Worm (Caenorhabditis elegans) whole organism, L1 larva: ENCODE data around the gene C04E12.5.

Experiments
- C04F5.9 ChIP-seq: sonication (generic microtip); optimal IDR thresholded peaks from 2 replicates; lab custom pipeline; 2016; ENCODE audit warnings: missing genetic modification characterization, missing compliant biosample characterization
- C16A3.4 ChIP-seq: fragments of 150-350 bp; optimal IDR thresholded peaks from 2 replicates; lab custom pipeline; 2014; ENCODE audit warnings: missing biosample characterization, missing genetic modification characterization
- ceh-90 ChIP-seq: sonication (generic microtip); optimal IDR thresholded peaks from 2 replicates; lab custom pipeline; 2016; ENCODE audit warnings: missing genetic modification characterization, missing compliant biosample characterization
- ces-1 ChIP-seq: fragments of 150-350 bp; optimal IDR thresholded peaks from 2 replicates; lab custom pipeline; 2014; ENCODE audit warnings: missing biosample characterization, missing genetic modification reagents, missing genetic modification characterization
- dsc-1 ChIP-seq: sonication (generic microtip); optimal IDR thresholded peaks from 2 replicates; lab custom pipeline; 2016; ENCODE audit warnings: mild to moderate bottlenecking, missing genetic modification characterization, missing compliant biosample characterization
- efl-1 ChIP-seq, 4 experiments: fragments of 150-350 bp; optimal IDR thresholded peaks in 3 of 4; peaks in 1 of 4; 1 replicate in 1 of 4; 2 replicates in 3 of 4; lab custom pipeline; 2014; ENCODE audit warnings: missing biosample characterization in 2 of 4, missing genetic modification characterization in 2 of 4, missing genetic modification reagents in 2 of 4
- efl-3 ChIP-seq: fragments of 200-800 bp; sonication (Bioruptor generic); optimal IDR thresholded peaks from 2 replicates; lab custom pipeline; 2018; ENCODE audit warnings: mild to moderate bottlenecking, missing genetic modification characterization, missing compliant biosample characterization
- egl-27 ChIP-seq, 2 experiments: fragments of 150-350 bp in 1 of 2; sonication (generic microtip); optimal IDR thresholded peaks; 3 replicates each; lab custom pipeline; 2017 to 2018; ENCODE audit warnings: missing biosample characterization in 2 of 2, missing genetic modification characterization in 2 of 2, missing genetic modification reagents in 2 of 2
- elt-3 ChIP-seq, 6 experiments: fragments of 150-350 bp in 1 of 6; sonication (generic microtip); optimal IDR thresholded peaks; 2 replicates each; lab custom pipeline; 2017 to 2018; ENCODE audit warnings: missing biosample characterization in 6 of 6, missing genetic modification characterization in 6 of 6, inconsistent platforms in 1 of 6
- ets-5 ChIP-seq: fragments of 200-800 bp; sonication (Bioruptor generic); IDR thresholded peaks from 2 replicates; pipeline ENCODE4 v1.3.6; 2022; ENCODE audit warnings: missing genetic modification characterization, missing compliant biosample characterization
- fkh-10 ChIP-seq: sonication (generic microtip); optimal IDR thresholded peaks from 2 replicates; lab custom pipeline; 2017; ENCODE audit warnings: missing biosample characterization, missing genetic modification reagents, missing genetic modification characterization
- fkh-8 ChIP-seq: sonication (generic microtip); optimal IDR thresholded peaks from 2 replicates; lab custom pipeline; 2016; ENCODE audit warnings: mild to moderate bottlenecking, missing genetic modification characterization, missing compliant biosample characterization
- hlh-17 ChIP-seq: fragments of 200-800 bp; sonication (Bioruptor generic); optimal IDR thresholded peaks from 2 replicates; lab custom pipeline; 2018; ENCODE audit warnings: missing genetic modification characterization, mild to moderate bottlenecking, missing compliant biosample characterization, moderate library complexity, borderline replicate concordance
- hlh-4 ChIP-seq: sonication (generic microtip); optimal IDR thresholded peaks from 2 replicates; lab custom pipeline; 2016; ENCODE audit warnings: mild to moderate bottlenecking, missing genetic modification characterization, missing compliant biosample characterization
- isw-1 ChIP-seq: fragments of 200-800 bp; sonication (Bioruptor generic); IDR thresholded peaks from 2 replicates; pipeline ENCODE4 v1.3.6; 2022; ENCODE audit warnings: missing genetic modification characterization, missing compliant biosample characterization
- lin-13 ChIP-seq: fragments of 150-350 bp; optimal IDR thresholded peaks from 2 replicates; lab custom pipeline; 2014; ENCODE audit warnings: missing biosample characterization, missing genetic modification reagents, missing genetic modification characterization
- lin-14 ChIP-seq: fragments of 200-800 bp; sonication (Bioruptor generic); optimal IDR thresholded peaks from 2 replicates; lab custom pipeline; 2018; ENCODE audit warnings: mild to moderate bottlenecking, missing genetic modification characterization, moderate library complexity, missing compliant biosample characterization
- lin-39 ChIP-seq: fragments of 150-350 bp; optimal IDR thresholded peaks from 2 replicates; lab custom pipeline; 2014; ENCODE audit warnings: missing biosample characterization, missing genetic modification reagents, missing genetic modification characterization
- lir-3 ChIP-seq: sonication (generic microtip); optimal IDR thresholded peaks from 2 replicates; lab custom pipeline; 2016; ENCODE audit warnings: mild to moderate bottlenecking, missing genetic modification characterization, moderate library complexity, missing compliant biosample characterization; ENCODE audit not compliant: poor library complexity
- mab-9 ChIP-seq: fragments of 200-800 bp; sonication (Bioruptor generic); IDR thresholded peaks from 2 replicates; pipeline ENCODE4 v1.3.6; 2022; ENCODE audit warnings: missing genetic modification reagents, missing genetic modification characterization, missing compliant biosample characterization
- nhr-11 ChIP-seq: fragments of 150-350 bp; optimal IDR thresholded peaks from 2 replicates; lab custom pipeline; 2014; ENCODE audit warnings: missing biosample characterization, missing genetic modification characterization
- nhr-12 ChIP-seq: sonication (generic microtip); optimal IDR thresholded peaks from 2 replicates; lab custom pipeline; 2017; ENCODE audit warnings: missing biosample characterization, missing genetic modification characterization
- nhr-20 ChIP-seq: sonication (generic microtip); optimal IDR thresholded peaks from 2 replicates; lab custom pipeline; 2016; ENCODE audit warnings: mild to moderate bottlenecking, missing genetic modification characterization, missing compliant biosample characterization
- nhr-237 ChIP-seq: fragments of 150-350 bp; optimal IDR thresholded peaks from 2 replicates; lab custom pipeline; 2014; ENCODE audit warnings: missing biosample characterization, missing genetic modification characterization
- nhr-28 ChIP-seq: fragments of 150-350 bp; optimal IDR thresholded peaks from 2 replicates; lab custom pipeline; 2014; ENCODE audit warnings: missing biosample characterization, missing genetic modification characterization
- nhr-84 ChIP-seq: sonication (generic microtip); optimal IDR thresholded peaks from 2 replicates; lab custom pipeline; 2017; ENCODE audit warnings: missing biosample characterization, missing genetic modification characterization
- nhr-85 ChIP-seq: sonication (generic microtip); peaks from one replicate; lab custom pipeline; 2016; ENCODE audit warnings: missing genetic modification characterization, inconsistent platforms, missing compliant biosample characterization
- rnt-1 ChIP-seq: sonication (generic microtip); optimal IDR thresholded peaks from 2 replicates; lab custom pipeline; 2016; ENCODE audit warnings: mild to moderate bottlenecking, missing genetic modification characterization, moderate library complexity, missing compliant biosample characterization
- skn-1 ChIP-seq: fragments of 150-350 bp; optimal IDR thresholded peaks from 2 replicates; lab custom pipeline; 2014; ENCODE audit warnings: missing biosample characterization, missing genetic modification characterization
- snpc-4 ChIP-seq: fragments of 150-350 bp; optimal IDR thresholded peaks from 2 replicates; lab custom pipeline; 2014; ENCODE audit warnings: missing biosample characterization, missing genetic modification characterization
- snu-23 ChIP-seq: sonication (generic microtip); optimal IDR thresholded peaks from 2 replicates; lab custom pipeline; 2016; ENCODE audit warnings: missing genetic modification characterization, missing compliant biosample characterization
- tlp-1 ChIP-seq: fragments of 150-350 bp; optimal IDR thresholded peaks from 2 replicates; lab custom pipeline; 2014; ENCODE audit warnings: missing biosample characterization, missing genetic modification characterization
- unc-130 ChIP-seq: fragments of 150-350 bp; optimal IDR thresholded peaks from 2 replicates; lab custom pipeline; 2017; ENCODE audit warnings: missing biosample characterization, missing genetic modification characterization, inconsistent platforms
- unc-30 ChIP-seq: sonication (generic microtip); optimal IDR thresholded peaks from 2 replicates; lab custom pipeline; 2017; ENCODE audit warnings: missing biosample characterization, missing genetic modification characterization
- unc-86 ChIP-seq: sonication (generic microtip); optimal IDR thresholded peaks from 2 replicates; lab custom pipeline; 2016; ENCODE audit warnings: missing genetic modification characterization, missing compliant biosample characterization
- unc-98 ChIP-seq: fragments of 200-800 bp; sonication (Bioruptor generic); IDR thresholded peaks from 2 replicates; pipeline ENCODE4 v1.3.6; 2022; ENCODE audit warnings: missing genetic modification characterization, missing compliant biosample characterization
- xbp-1 ChIP-seq: sonication (generic microtip); optimal IDR thresholded peaks from 2 replicates; lab custom pipeline; 2016; ENCODE audit warnings: missing genetic modification characterization, missing compliant biosample characterization
- zag-1 ChIP-seq: fragments of 150-350 bp; optimal IDR thresholded peaks from 2 replicates; lab custom pipeline; 2014; ENCODE audit warnings: missing biosample characterization, missing genetic modification characterization
- ztf-11 ChIP-seq, 2 experiments: sonication (generic microtip); optimal IDR thresholded peaks; 2 replicates each; lab custom pipeline; 2016 to 2017; ENCODE audit warnings: missing genetic modification characterization in 2 of 2, missing biosample characterization in 1 of 2, missing compliant biosample characterization in 1 of 2
- ztf-4 ChIP-seq: fragments of 150-350 bp; optimal IDR thresholded peaks from 2 replicates; lab custom pipeline; 2014; ENCODE audit warnings: missing biosample characterization, missing genetic modification characterization

C04E12.5 gene

ce11 chrV:3352925-3353324 is 5.4 kb upstream of the C04E12.5 start, which contains the start of gene C17B7.12:
TSS of gene C17B7.12 (plus strand) at chrV:3353225.
- TF ChIP-seq nhr-11 (tag; lab: Kevin White, UChicago) (no peak), nhr-237 (tag; lab: Kevin White, UChicago) (no peak), nhr-28 (tag; lab: Kevin White, UChicago) (no peak), fkh-10 (GFP tag; lab: Kevin White, UChicago) (no peak), nhr-84 (tag; lab: Kevin White, UChicago) (no peak), rnt-1 (tag; lab: Kevin White, UChicago) (no peak), egl-27 (tag; optimal IDR thresholded peaks at IDR 0.05; lab: Kevin White, UChicago) (no peak), nhr-12 (tag; lab: Kevin White, UChicago) (no peak), ceh-90 (no peak), C04F5.9 (tag; lab: Kevin White, UChicago) (no peak)

- TF ChIP-seq lir-3 (no peak), C04F5.9 (tag; lab: Kevin White, UChicago) (no peak), fkh-8 (tag; lab: Kevin White, UChicago) (no peak), nhr-85 (tag; lab: Kevin White, UChicago) (peak; percentile 67), lin-14 (GFP tag; lab: Kevin White, UChicago) (peak; percentile 13)
These were observed 2.8 kb upstream of the C04E12.5 start for ce11 chrV:3355544-3355943.

ce11 chrV:3357106-3357505 is 1.3 kb upstream of the C04E12.5 start, which contains the start of gene scrm-3:
TSS of gene scrm-3 (minus strand) at chrV:3357206.
- no peak for TF ChIP-seq lin-13 (GFP tag; lab: Kevin White, UChicago)
- no peak for TF ChIP-seq lir-3
- TF ChIP-seq unc-30 (tag; lab: Kevin White, UChicago): no peak
- TF ChIP-seq nhr-237 (tag; lab: Kevin White, UChicago): no peak
- no peak for TF ChIP-seq unc-130 (tag; lab: Kevin White, UChicago)
- no peak for TF ChIP-seq mab-9 (GFP tag; lab: Robert Waterston, UW)
- TF ChIP-seq unc-98 (GFP tag; lab: Robert Waterston, UW): no peak
- no peak for TF ChIP-seq skn-1 (tag; lab: Kevin White, UChicago)
- TF ChIP-seq zag-1 (tag; lab: Kevin White, UChicago): no peak
- TF ChIP-seq xbp-1 (tag; lab: Kevin White, UChicago): no peak
- no peak for TF ChIP-seq nhr-20 (tag; lab: Kevin White, UChicago)
- TF ChIP-seq ces-1: no peak
- TF ChIP-seq efl-3: no peak

ce11 chrV:3361633-3362032 is 3.3 kb downstream of the C04E12.5 start:
- TF ChIP-seq lin-39 (tag; lab: Kevin White, UChicago) (no peak), ztf-4 (tag; lab: Kevin White, UChicago) (no peak), nhr-84 (tag; lab: Kevin White, UChicago) (no peak), ceh-90 (no peak), ztf-11 (tag; optimal IDR thresholded peaks at IDR 0.05; lab: Kevin White, UChicago) (no peak), tlp-1 (tag; lab: Kevin White, UChicago) (no peak), unc-86 (tag; lab: Kevin White, UChicago) (no peak), snu-23 (GFP tag; lab: Kevin White, UChicago) (no peak), dsc-1 (tag; lab: Kevin White, UChicago) (no peak)

ce11 chrV:3362475-3362874 is 4.1 kb downstream of the C04E12.5 start, which contains the start of gene C04E12.4:
TSS of gene C04E12.4 (plus strand) at chrV:3362775.
- TF ChIP-seq C16A3.4 (no peak), ceh-90 (no peak), unc-30 (tag; lab: Kevin White, UChicago) (no peak), nhr-237 (tag; lab: Kevin White, UChicago) (no peak), snpc-4 (tag; lab: Kevin White, UChicago) (no peak), ets-5 (GFP tag; lab: Robert Waterston, UW) (no peak), hlh-17 (GFP tag; lab: Kevin White, UChicago) (no peak), tlp-1 (tag; lab: Kevin White, UChicago) (no peak), zag-1 (tag; lab: Kevin White, UChicago) (no peak), isw-1 (no peak), efl-1 (optimal IDR thresholded peaks at IDR 0.05; lab: Kevin White, UChicago) (no peak), efl-1 (GFP tag; optimal IDR thresholded peaks at IDR 0.05 in 1 of 2; lab: Kevin White, UChicago) (peak in 1 of 2 experiments; percentile 47), xbp-1 (tag; lab: Kevin White, UChicago) (no peak), elt-3 (tag; optimal IDR thresholded peaks at IDR 0.05; lab: Kevin White, UChicago) (peak in 1 of 6 experiments; percentile 38), hlh-4 (no peak), nhr-20 (tag; lab: Kevin White, UChicago) (peak; percentile 16)
